Fruit fly (Drosophila melanogaster) whole organism, embryonic: Measurements from ENCODE around the gene IntS14.
A peak's percentile ranks its signal among the peaks of the same experiment; 100 is the strongest.

Source experiments
- ATbp ChIP-seq: fragments of 200-800 bp; sonication (Bioruptor generic); optimal IDR thresholded peaks from 2 replicates; lab custom pipeline; 2017; ENCODE audit warnings: missing biosample characterization, mild to moderate bottlenecking, missing genetic modification characterization, missing genetic modification reagents
- Aef1 ChIP-seq: fragments of 200-800 bp; sonication (Bioruptor generic); IDR thresholded peaks from 3 replicates; pipeline ENCODE4 v1.3.6; 2022; ENCODE audit warnings: missing biosample characterization, missing genetic modification characterization
- CG13775 ChIP-seq: fragments of 200-800 bp; sonication (Bioruptor generic); optimal IDR thresholded peaks from 3 replicates; lab custom pipeline; 2017; ENCODE audit warnings: missing biosample characterization, mild to moderate bottlenecking, missing genetic modification characterization
- CG15514 ChIP-seq: fragments of 200-800 bp; sonication (Bioruptor generic); optimal IDR thresholded peaks from 3 replicates; lab custom pipeline; 2017; ENCODE audit warnings: missing biosample characterization, missing genetic modification characterization, mild to moderate bottlenecking, moderate library complexity, missing genetic modification reagents
- CG15696 ChIP-seq: fragments of 200-800 bp; sonication (Bioruptor generic); optimal IDR thresholded peaks from 2 replicates; lab custom pipeline; 2019; ENCODE audit warnings: missing biosample characterization, mild to moderate bottlenecking, missing genetic modification characterization, moderate library complexity
- CG1647 ChIP-seq: fragments of 200-800 bp; sonication (Bioruptor generic); optimal IDR thresholded peaks from 3 replicates; lab custom pipeline; 2016; ENCODE audit warnings: missing biosample characterization, missing genetic modification characterization
- CG17568 ChIP-seq: fragments of 200-800 bp; sonication (Bioruptor generic); optimal IDR thresholded peaks from 2 replicates; lab custom pipeline; 2018; ENCODE audit warnings: missing biosample characterization, mild to moderate bottlenecking, missing genetic modification characterization, moderate library complexity
- CG2875 ChIP-seq: fragments of 200-800 bp; sonication (Bioruptor generic); optimal IDR thresholded peaks from 2 replicates; lab custom pipeline; 2017; ENCODE audit warnings: missing biosample characterization, mild to moderate bottlenecking, missing genetic modification characterization, missing genetic modification reagents
- CG31365 ChIP-seq: fragments of 200-800 bp; sonication (Bioruptor generic); optimal IDR thresholded peaks from 2 replicates; lab custom pipeline; 2018; ENCODE audit warnings: missing biosample characterization, mild to moderate bottlenecking, missing genetic modification characterization
- CG34422 ChIP-seq: fragments of 200-800 bp; sonication (Bioruptor generic); IDR thresholded peaks from 3 replicates; pipeline ENCODE4 v1.3.6; 2022; ENCODE audit warnings: missing biosample characterization, missing genetic modification characterization
- CG3726 ChIP-seq: fragments of 200-800 bp; sonication (Bioruptor generic); IDR thresholded peaks from 3 replicates; pipeline ENCODE4, ENCODE4 v1.3.6; 2022; ENCODE audit warnings: missing biosample characterization, missing genetic modification characterization
- CG4282 ChIP-seq: fragments of 200-800 bp; sonication (Bioruptor generic); optimal IDR thresholded peaks from 2 replicates; lab custom pipeline; 2016; ENCODE audit warnings: missing biosample characterization, missing genetic modification characterization
- CG4328 ChIP-seq: fragments of 200-800 bp; sonication (Bioruptor generic); optimal IDR thresholded peaks from 3 replicates; lab custom pipeline; 2017; ENCODE audit warnings: missing biosample characterization, missing genetic modification reagents, missing genetic modification characterization
- CG6272 ChIP-seq: fragments of 200-800 bp; sonication (Bioruptor generic); IDR thresholded peaks from 2 replicates; pipeline ENCODE4 v1.3.6; 2022; ENCODE audit warnings: missing biosample characterization, missing genetic modification characterization
- CG7786 ChIP-seq: fragments of 200-800 bp; sonication (Bioruptor generic); optimal IDR thresholded peaks from 2 replicates; lab custom pipeline; 2016; ENCODE audit warnings: missing biosample characterization, missing genetic modification characterization
- CG8089 ChIP-seq: fragments of 200-800 bp; sonication (Bioruptor generic); optimal IDR thresholded peaks from 3 replicates; lab custom pipeline; 2016; ENCODE audit warnings: missing biosample characterization, missing genetic modification characterization
- CG9797 ChIP-seq: fragments of 200-800 bp; sonication (Bioruptor generic); optimal IDR thresholded peaks from 3 replicates; lab custom pipeline; 2018; ENCODE audit warnings: missing biosample characterization, mild to moderate bottlenecking, missing genetic modification characterization
- D ChIP-seq, 2 experiments: fragments of 200-800 bp in 1 of 2; fragments of >200 bp in 1 of 2; sonication (Bioruptor generic) in 1 of 2; optimal IDR thresholded peaks; 2 replicates in 1 of 2; 3 replicates in 1 of 2; lab custom pipeline; 2017; ENCODE audit warnings: mild to moderate bottlenecking in 1 of 2, missing biosample characterization in 1 of 2, missing genetic modification characterization in 1 of 2, missing genetic modification reagents in 1 of 2
- ERR ChIP-seq: fragments of 200-800 bp; sonication (Bioruptor generic); optimal IDR thresholded peaks from 2 replicates; lab custom pipeline; 2016; ENCODE audit warnings: missing biosample characterization, missing genetic modification characterization
- Fer2 ChIP-seq: fragments of 200-800 bp; sonication (Bioruptor generic); optimal IDR thresholded peaks from 2 replicates; lab custom pipeline; 2018; ENCODE audit warnings: missing biosample characterization, mild to moderate bottlenecking, missing genetic modification characterization, moderate library complexity
- Fer3 ChIP-seq: fragments of 200-800 bp; sonication (Bioruptor generic); optimal IDR thresholded peaks from 2 replicates; lab custom pipeline; 2018; ENCODE audit warnings: missing biosample characterization, mild to moderate bottlenecking, missing genetic modification characterization, moderate library complexity
- HLHmδ ChIP-seq: fragments of 200-800 bp; sonication (Bioruptor generic); optimal IDR thresholded peaks from 2 replicates; lab custom pipeline; 2018; ENCODE audit warnings: missing biosample characterization, mild to moderate bottlenecking, missing genetic modification characterization, moderate library complexity
- Hr39 ChIP-seq: fragments of >200 bp; optimal IDR thresholded peaks from 2 replicates; lab custom pipeline; 2017
- MESR4 ChIP-seq: fragments of 200-800 bp; sonication (Bioruptor generic); optimal IDR thresholded peaks from 2 replicates; lab custom pipeline; 2018; ENCODE audit warnings: missing biosample characterization, mild to moderate bottlenecking, missing genetic modification characterization, moderate library complexity
- Mes4 ChIP-seq: fragments of 200-800 bp; sonication (Bioruptor generic); optimal IDR thresholded peaks from 2 replicates; lab custom pipeline; 2016; ENCODE audit warnings: missing biosample characterization, missing genetic modification characterization
- NC2β ChIP-seq: fragments of 200-800 bp; sonication (Bioruptor generic); optimal IDR thresholded peaks from 2 replicates; lab custom pipeline; 2016; ENCODE audit warnings: missing biosample characterization, missing genetic modification characterization
- Neu2 ChIP-seq: fragments of 200-800 bp; sonication (Bioruptor generic); optimal IDR thresholded peaks from 3 replicates; lab custom pipeline; 2016; ENCODE audit warnings: missing biosample characterization, missing genetic modification characterization, borderline replicate concordance
- Nf-YC ChIP-seq: fragments of 200-800 bp; optimal IDR thresholded peaks from 3 replicates; lab custom pipeline; 2019; ENCODE audit warnings: missing biosample characterization, mild to moderate bottlenecking, missing genetic modification characterization, moderate library complexity
- Oaz ChIP-seq: fragments of 200-800 bp; sonication (Bioruptor generic); IDR thresholded peaks from 2 replicates; pipeline ENCODE4 v1.3.6; 2022; ENCODE audit warnings: missing biosample characterization, missing genetic modification characterization
- Ravus ChIP-seq: fragments of 200-800 bp; sonication (Bioruptor generic); IDR thresholded peaks from 2 replicates; pipeline ENCODE4 v1.3.6; 2022; ENCODE audit warnings: missing biosample characterization, missing genetic modification characterization
- Sin3A ChIP-seq: fragments of >200 bp; optimal IDR thresholded peaks from 2 replicates; lab custom pipeline; 2018
- Spps ChIP-seq: fragments of 200-800 bp; sonication (Bioruptor generic); optimal IDR thresholded peaks from 2 replicates; lab custom pipeline; 2018; ENCODE audit warnings: missing biosample characterization, mild to moderate bottlenecking, missing genetic modification characterization
- Trl ChIP-seq, 3 experiments: fragments of >200 bp in 2 of 3; fragments of 200-800 bp in 1 of 3; sonication (Bioruptor generic) in 1 of 3; optimal IDR thresholded peaks; 2 replicates in 1 of 3; 3 replicates in 2 of 3; lab custom pipeline; 2016 to 2017; ENCODE audit warnings: missing biosample characterization in 1 of 3, missing genetic modification characterization in 1 of 3
- YL-1 ChIP-seq: fragments of 200-800 bp; sonication (Bioruptor generic); optimal IDR thresholded peaks from 3 replicates; lab custom pipeline; 2017; ENCODE audit warnings: missing biosample characterization, mild to moderate bottlenecking, missing genetic modification characterization
- ab ChIP-seq: fragments of 200-800 bp; sonication (Bioruptor generic); optimal IDR thresholded peaks from 2 replicates; lab custom pipeline; 2016; ENCODE audit warnings: missing biosample characterization, missing genetic modification characterization
- abd-A ChIP-seq: fragments of 200-800 bp; sonication (Bioruptor generic); optimal IDR thresholded peaks from 3 replicates; lab custom pipeline; 2019; ENCODE audit warnings: missing biosample characterization, mild to moderate bottlenecking, missing genetic modification characterization, moderate library complexity
- al ChIP-seq: fragments of 200-800 bp; sonication (Bioruptor generic); IDR thresholded peaks from 2 replicates; pipeline ENCODE4 v1.3.6; 2022; ENCODE audit warnings: missing biosample characterization, missing genetic modification characterization
- bab2 ChIP-seq: fragments of 200-800 bp; sonication (Bioruptor generic); optimal IDR thresholded peaks from 2 replicates; lab custom pipeline; 2016; ENCODE audit warnings: missing biosample characterization, missing genetic modification characterization
- cad ChIP-seq: fragments of >200 bp; optimal IDR thresholded peaks from 2 replicates; lab custom pipeline; 2017; ENCODE audit warnings: missing biosample characterization, missing genetic modification characterization
- cato ChIP-seq: fragments of 200-800 bp; sonication (Bioruptor generic); optimal IDR thresholded peaks from 2 replicates; lab custom pipeline; 2016; ENCODE audit warnings: missing biosample characterization, missing genetic modification characterization, borderline replicate concordance
- da ChIP-seq: fragments of 200-800 bp; sonication (Bioruptor generic); optimal IDR thresholded peaks from 2 replicates; lab custom pipeline; 2016; ENCODE audit warnings: missing biosample characterization, missing genetic modification characterization
- dan ChIP-seq: fragments of 200-800 bp; sonication (Bioruptor generic); IDR thresholded peaks from 2 replicates; pipeline ENCODE4 v1.3.6; 2022; ENCODE audit warnings: missing biosample characterization, missing genetic modification characterization
- klu ChIP-seq: fragments of 200-800 bp; sonication (Bioruptor generic); IDR thresholded peaks from 2 replicates; pipeline ENCODE4 v1.3.6; 2022; ENCODE audit warnings: missing biosample characterization, missing genetic modification characterization
- otp ChIP-seq: fragments of 200-800 bp; sonication (Bioruptor generic); IDR thresholded peaks from 3 replicates; pipeline ENCODE4, ENCODE4 v1.3.6; 2022; ENCODE audit warnings: missing biosample characterization, missing genetic modification characterization
- phol ChIP-seq: fragments of 200-800 bp; sonication (Bioruptor generic); optimal IDR thresholded peaks from 3 replicates; lab custom pipeline; 2018; ENCODE audit warnings: missing biosample characterization, mild to moderate bottlenecking, missing genetic modification characterization, moderate library complexity
- slou ChIP-seq: fragments of 200-800 bp; sonication (Bioruptor generic); optimal IDR thresholded peaks from 3 replicates; lab custom pipeline; 2016; ENCODE audit warnings: missing biosample characterization, missing genetic modification characterization
- unc-4 ChIP-seq: fragments of 200-800 bp; sonication (Bioruptor generic); IDR thresholded peaks from 2 replicates; pipeline ENCODE4 v1.3.6; 2022; ENCODE audit warnings: missing biosample characterization, missing genetic modification characterization; ENCODE audit not compliant: partially characterized antibody
- zfh2 ChIP-seq: fragments of 200-800 bp; sonication (Bioruptor generic); optimal IDR thresholded peaks from 2 replicates; lab custom pipeline; 2016; ENCODE audit warnings: missing biosample characterization, missing genetic modification characterization

Gene IntS14

dm6 chr2L:1118880-1119809 is 45.1 kb upstream of the IntS14 start (continued):
- TF ChIP-seq Fer3 (tag; lab: Kevin White, UChicago) (peak; percentile 72), CG8089 (GFP tag; lab: Kevin White, UChicago) (peak; percentile 40), CG31365 (no peak), ab (GFP tag; lab: Kevin White, UChicago) (peak; percentile 55), HLHmδ (GFP tag; lab: Kevin White, UChicago) (peak; percentile 33), phol (tag; lab: Kevin White, UChicago) (peak; percentile 66), NC2β (no peak), CG15514 (peak; percentile 55), Nf-YC (tag; lab: Kevin White, UChicago) (peak; percentile 6), cato (GFP tag; lab: Kevin White, UChicago) (peak; percentile 24), CG34422 (GFP tag; lab: Robert Waterston, UW) (peak; percentile 66; the same call in 2 of the 3 replicates), ATbp (GFP tag; lab: Kevin White, UChicago) (peak; percentile 49), MESR4 (GFP tag; lab: Kevin White, UChicago) (no peak), slou (GFP tag; lab: Kevin White, UChicago) (peak; percentile 37), CG4282 (GFP tag; lab: Kevin White, UChicago) (no peak), CG2875 (GFP tag; lab: Kevin White, UChicago) (peak; percentile 8), Trl (optimal IDR thresholded peaks at IDR 0.05; lab: Kevin White, UChicago) (peak; percentile 80 to 94), Trl (GFP tag; optimal IDR thresholded peaks at IDR 0.05; lab: Kevin White, UChicago) (peak; percentile 59), Sin3A (no peak), otp (GFP tag; lab: Robert Waterston, UW) (peak; percentile 40; the same call in 1 of the 3 replicates), CG13775 (GFP tag; lab: Kevin White, UChicago) (peak; percentile 72), CG6272 (GFP tag; lab: Robert Waterston, UW) (peak; percentile 57), da (GFP tag; lab: Kevin White, UChicago) (peak; percentile 16), CG7786 (GFP tag; lab: Kevin White, UChicago) (peak; percentile 83), unc-4 (GFP tag; lab: Robert Waterston, UW) (no peak), al (peak; percentile 81), Neu2 (GFP tag; lab: Kevin White, UChicago) (no peak), dan (0 out of 2 replicates have a peak, but pooled peaks have one; percentile 21), CG4328 (GFP tag; lab: Kevin White, UChicago) (no peak), Mes4 (GFP tag; lab: Kevin White, UChicago) (peak; percentile 32), abd-A (no peak), Spps (tag; lab: Kevin White, UChicago) (no peak), ERR (GFP tag; lab: Kevin White, UChicago) (peak; percentile 1), zfh2 (GFP tag; lab: Kevin White, UChicago) (peak; percentile 75), klu (GFP tag; lab: Robert Waterston, UW) (peak; percentile 44), CG1647 (GFP tag; lab: Kevin White, UChicago) (peak; percentile 59), Ravus (GFP tag; lab: Robert Waterston, UW) (peak; percentile 30; the same call in 1 of the 2 replicates), Fer2 (tag; lab: Kevin White, UChicago) (no peak), CG3726 (GFP tag; lab: Robert Waterston, UW) (0 out of 3 replicates have a peak, but pooled peaks have one; percentile 55), bab2 (GFP tag; lab: Kevin White, UChicago) (peak; percentile 51), D (optimal IDR thresholded peaks at IDR 0.05; lab: Kevin White, UChicago) (no peak), D (GFP tag; optimal IDR thresholded peaks at IDR 0.05; lab: Kevin White, UChicago) (peak; percentile 32), YL-1 (GFP tag; lab: Kevin White, UChicago) (no peak), CG15696 (tag; lab: Kevin White, UChicago) (no peak), Hr39 (lab: Kevin White, UChicago) (no peak), Oaz (GFP tag; lab: Robert Waterston, UW) (peak; percentile 61), CG17568 (GFP tag; lab: Kevin White, UChicago) (peak; percentile 45), Aef1 (GFP tag; lab: Robert Waterston, UW) (peak; percentile 69), cad (no peak), CG9797 (GFP tag; lab: Kevin White, UChicago) (no peak)
